Fruit fly (Drosophila melanogaster) whole organism, embryonic: Measurements from ENCODE around the gene mats.

Source experiments
- Abd-B ChIP-seq: fragments of 200-800 bp; sonication (Bioruptor generic); optimal IDR thresholded peaks from 2 replicates; lab custom pipeline; 2018; ENCODE audit warnings: missing biosample characterization, mild to moderate bottlenecking, missing genetic modification characterization, moderate library complexity
- B-H1 ChIP-seq: fragments of 200-800 bp; sonication (Bioruptor generic); IDR thresholded peaks from 3 replicates; pipeline ENCODE4 v1.3.6; 2022; ENCODE audit warnings: missing biosample characterization, missing genetic modification characterization
- CG1024 ChIP-seq: fragments of 200-800 bp; sonication (Bioruptor generic); IDR thresholded peaks from 2 replicates; pipeline ENCODE4 v1.3.6; 2022; ENCODE audit warnings: missing biosample characterization, missing genetic modification characterization
- CG10267 ChIP-seq: fragments of 200-800 bp; sonication (Bioruptor generic); optimal IDR thresholded peaks from 2 replicates; lab custom pipeline; 2018; ENCODE audit warnings: missing biosample characterization, mild to moderate bottlenecking, missing genetic modification characterization, moderate library complexity
- CG10979 ChIP-seq: fragments of 200-800 bp; sonication (Bioruptor generic); optimal IDR thresholded peaks from 2 replicates; lab custom pipeline; 2018; ENCODE audit warnings: missing biosample characterization, mild to moderate bottlenecking, missing genetic modification characterization, moderate library complexity
- CG12391 ChIP-seq: fragments of 200-800 bp; sonication (Bioruptor generic); optimal IDR thresholded peaks from 3 replicates; lab custom pipeline; 2018; ENCODE audit warnings: missing biosample characterization, mild to moderate bottlenecking, missing genetic modification characterization, moderate library complexity
- CG14667 ChIP-seq: fragments of 200-800 bp; sonication (Bioruptor generic); IDR thresholded peaks from 2 replicates; pipeline ENCODE4 v1.3.6; 2022; ENCODE audit warnings: missing biosample characterization, missing genetic modification characterization
- CG15514 ChIP-seq: fragments of 200-800 bp; sonication (Bioruptor generic); optimal IDR thresholded peaks from 3 replicates; lab custom pipeline; 2017; ENCODE audit warnings: missing biosample characterization, missing genetic modification characterization, mild to moderate bottlenecking, moderate library complexity, missing genetic modification reagents
- CG15696 ChIP-seq: fragments of 200-800 bp; sonication (Bioruptor generic); optimal IDR thresholded peaks from 2 replicates; lab custom pipeline; 2019; ENCODE audit warnings: missing biosample characterization, mild to moderate bottlenecking, missing genetic modification characterization, moderate library complexity
- CG1647 ChIP-seq: fragments of 200-800 bp; sonication (Bioruptor generic); optimal IDR thresholded peaks from 3 replicates; lab custom pipeline; 2016; ENCODE audit warnings: missing biosample characterization, missing genetic modification characterization
- CG17359 ChIP-seq: fragments of 200-800 bp; sonication (Bioruptor generic); optimal IDR thresholded peaks from 3 replicates; lab custom pipeline; 2018; ENCODE audit warnings: missing biosample characterization, mild to moderate bottlenecking, missing genetic modification characterization, moderate library complexity
- CG18619 ChIP-seq: fragments of 200-800 bp; sonication (Bioruptor generic); optimal IDR thresholded peaks from 3 replicates; lab custom pipeline; 2017; ENCODE audit warnings: missing biosample characterization, mild to moderate bottlenecking, missing genetic modification characterization
- CG2129 ChIP-seq: fragments of 200-800 bp; sonication (Bioruptor generic); IDR thresholded peaks from 2 replicates; pipeline ENCODE4 v1.3.6; 2022; ENCODE audit warnings: missing biosample characterization, missing genetic modification characterization; ENCODE audit not compliant: partially characterized antibody
- CG2889 ChIP-seq: fragments of 200-800 bp; sonication (Bioruptor generic); IDR thresholded peaks from 3 replicates; pipeline ENCODE4 v1.3.6; 2022; ENCODE audit warnings: missing biosample characterization, missing genetic modification characterization
- CG30403 ChIP-seq: fragments of 200-800 bp; sonication (Bioruptor generic); optimal IDR thresholded peaks from 3 replicates; lab custom pipeline; 2016; ENCODE audit warnings: missing biosample characterization, missing genetic modification characterization
- CG3281 ChIP-seq: fragments of 200-800 bp; sonication (Bioruptor generic); optimal IDR thresholded peaks from 3 replicates; lab custom pipeline; 2017; ENCODE audit warnings: missing biosample characterization, mild to moderate bottlenecking, missing genetic modification characterization
- CG4360 ChIP-seq: fragments of 200-800 bp; sonication (Bioruptor generic); IDR thresholded peaks from 2 replicates; pipeline ENCODE4 v1.3.6; 2022; ENCODE audit warnings: missing biosample characterization, missing genetic modification characterization
- CG6689 ChIP-seq: fragments of 200-800 bp; sonication (Bioruptor generic); IDR thresholded peaks from 2 replicates; pipeline ENCODE4 v1.3.6; 2022; ENCODE audit warnings: missing biosample characterization, missing genetic modification characterization
- CG6765 ChIP-seq: fragments of 200-800 bp; sonication (Bioruptor generic); optimal IDR thresholded peaks from 3 replicates; lab custom pipeline; 2017; ENCODE audit warnings: missing biosample characterization, mild to moderate bottlenecking, missing genetic modification characterization
- CG7372 ChIP-seq: fragments of 200-800 bp; sonication (Bioruptor generic); IDR thresholded peaks from 2 replicates; pipeline ENCODE4 v1.3.6; 2022; ENCODE audit warnings: missing biosample characterization, missing genetic modification characterization
- CG8924 ChIP-seq: fragments of 200-800 bp; optimal IDR thresholded peaks from 3 replicates; lab custom pipeline; 2019; ENCODE audit warnings: missing biosample characterization, mild to moderate bottlenecking, missing genetic modification characterization, moderate library complexity
- CG9797 ChIP-seq: fragments of 200-800 bp; sonication (Bioruptor generic); optimal IDR thresholded peaks from 3 replicates; lab custom pipeline; 2018; ENCODE audit warnings: missing biosample characterization, mild to moderate bottlenecking, missing genetic modification characterization
- CG9817 ChIP-seq: fragments of 200-800 bp; sonication (Bioruptor generic); optimal IDR thresholded peaks from 2 replicates; lab custom pipeline; 2018; ENCODE audit warnings: missing biosample characterization, mild to moderate bottlenecking, missing genetic modification characterization, moderate library complexity
- CG9932 ChIP-seq: fragments of 200-800 bp; sonication (Bioruptor generic); IDR thresholded peaks from 2 replicates; pipeline ENCODE4 v1.3.6; 2022; ENCODE audit warnings: missing biosample characterization, missing genetic modification characterization
- D ChIP-seq, 2 experiments: fragments of 200-800 bp in 1 of 2; fragments of >200 bp in 1 of 2; sonication (Bioruptor generic) in 1 of 2; optimal IDR thresholded peaks; 2 replicates in 1 of 2; 3 replicates in 1 of 2; lab custom pipeline; 2017; ENCODE audit warnings: mild to moderate bottlenecking in 1 of 2, missing biosample characterization in 1 of 2, missing genetic modification characterization in 1 of 2, missing genetic modification reagents in 1 of 2
- Deaf1 ChIP-seq: fragments of 200-800 bp; optimal IDR thresholded peaks from 3 replicates; lab custom pipeline; 2019; ENCODE audit warnings: missing biosample characterization, mild to moderate bottlenecking, missing genetic modification characterization, moderate library complexity
- H15 ChIP-seq: fragments of 200-800 bp; sonication (Bioruptor generic); IDR thresholded peaks from 3 replicates; pipeline ENCODE4 v1.3.6; 2022; ENCODE audit warnings: missing biosample characterization, missing genetic modification characterization
- Kr ChIP-seq: fragments of 200-800 bp; sonication (Bioruptor generic); optimal IDR thresholded peaks from 2 replicates; lab custom pipeline; 2017; ENCODE audit warnings: missing biosample characterization, mild to moderate bottlenecking, missing genetic modification characterization
- Mad ChIP-seq: fragments of 200-800 bp; sonication (Bioruptor generic); optimal IDR thresholded peaks from 2 replicates; lab custom pipeline; 2016; ENCODE audit warnings: missing biosample characterization, missing genetic modification characterization
- Med ChIP-seq: fragments of 200-800 bp; sonication (Bioruptor generic); peaks from one replicate; lab custom pipeline; 2016; ENCODE audit warnings: missing biosample characterization, missing genetic modification characterization, mild to moderate bottlenecking, inconsistent platforms, moderate library complexity
- NFAT ChIP-seq: fragments of 200-800 bp; sonication (Bioruptor generic); IDR thresholded peaks from 2 replicates; pipeline ENCODE4 v1.3.6; 2022; ENCODE audit warnings: missing biosample characterization, missing genetic modification characterization
- Optix ChIP-seq: fragments of 200-800 bp; sonication (Bioruptor generic); IDR thresholded peaks from 3 replicates; pipeline ENCODE4 v1.3.6; 2022; ENCODE audit warnings: missing biosample characterization, missing genetic modification characterization
- Six4 ChIP-seq: fragments of 200-800 bp; sonication (Bioruptor generic); optimal IDR thresholded peaks from 2 replicates; lab custom pipeline; 2016; ENCODE audit warnings: missing biosample characterization, missing genetic modification characterization
- Xbp1 ChIP-seq: fragments of 200-800 bp; sonication (Bioruptor generic); optimal IDR thresholded peaks from 3 replicates; lab custom pipeline; 2016; ENCODE audit warnings: missing biosample characterization, mild to moderate bottlenecking, missing genetic modification characterization
- Xrp1 ChIP-seq: fragments of 200-800 bp; sonication (Bioruptor generic); IDR thresholded peaks from 2 replicates; pipeline ENCODE4 v1.3.6; 2022; ENCODE audit warnings: missing biosample characterization, missing genetic modification characterization
- aop ChIP-seq: fragments of 200-800 bp; sonication (Bioruptor generic); IDR thresholded peaks from 2 replicates; pipeline ENCODE4 v1.3.6; 2022; ENCODE audit warnings: missing biosample characterization, missing genetic modification characterization
- ap ChIP-seq: fragments of 200-800 bp; sonication (Bioruptor generic); IDR thresholded peaks from 2 replicates; pipeline ENCODE4 v1.3.6; 2022; ENCODE audit warnings: missing biosample characterization, missing genetic modification characterization
- az2 ChIP-seq: fragments of 200-800 bp; sonication (Bioruptor generic); optimal IDR thresholded peaks from 3 replicates; lab custom pipeline; 2016; ENCODE audit warnings: missing biosample characterization, missing genetic modification characterization
- croc ChIP-seq: fragments of 200-800 bp; sonication (Bioruptor generic); conservative IDR thresholded peaks from 3 replicates; pipeline ENCODE4 v1.3.6; 2022; ENCODE audit warnings: missing biosample characterization, missing genetic modification characterization
- fd3F ChIP-seq: fragments of 200-800 bp; sonication (Bioruptor generic); optimal IDR thresholded peaks from 2 replicates; lab custom pipeline; 2018; ENCODE audit warnings: missing biosample characterization, mild to moderate bottlenecking, missing genetic modification characterization, moderate library complexity
- fd64A ChIP-seq: fragments of 200-800 bp; sonication (Bioruptor generic); optimal IDR thresholded peaks from 3 replicates; lab custom pipeline; 2018; ENCODE audit warnings: missing biosample characterization, mild to moderate bottlenecking, missing genetic modification characterization
- gsb ChIP-seq: fragments of 200-800 bp; sonication (Bioruptor generic); IDR thresholded peaks from 2 replicates; pipeline ENCODE4 v1.3.6; 2022; ENCODE audit warnings: missing biosample characterization, missing genetic modification characterization
- lilli ChIP-seq: fragments of 200-800 bp; sonication (Bioruptor generic); optimal IDR thresholded peaks from 3 replicates; lab custom pipeline; 2016; ENCODE audit warnings: missing biosample characterization, missing genetic modification characterization
- maf-S ChIP-seq: fragments of 200-800 bp; sonication (Bioruptor generic); optimal IDR thresholded peaks from 2 replicates; lab custom pipeline; 2016; ENCODE audit warnings: missing biosample characterization, missing genetic modification characterization
- pan ChIP-seq, 4 experiments: fragments of >200 bp in 3 of 4; fragments of 200-800 bp in 1 of 4; sonication (Bioruptor generic) in 1 of 4; optimal IDR thresholded peaks in 3 of 4; IDR thresholded peaks in 1 of 4; 2 replicates each; pipeline versions ENCODE4 v1.3.6 to Lab custom; 2017 to 2022; ENCODE audit warnings: missing biosample characterization in 2 of 4, missing genetic modification characterization in 2 of 4, mixed read lengths in 1 of 4
- pfk ChIP-seq: fragments of 200-800 bp; sonication (Bioruptor generic); optimal IDR thresholded peaks from 2 replicates; lab custom pipeline; 2018; ENCODE audit warnings: missing biosample characterization, mild to moderate bottlenecking, missing genetic modification characterization, moderate library complexity
- sima ChIP-seq: fragments of 200-800 bp; sonication (Bioruptor generic); optimal IDR thresholded peaks from 2 replicates; lab custom pipeline; 2016; ENCODE audit warnings: missing biosample characterization, missing genetic modification characterization
- slbo ChIP-seq: fragments of 200-800 bp; sonication (Bioruptor generic); IDR thresholded peaks from 2 replicates; pipeline ENCODE4 v1.3.6; 2022; ENCODE audit warnings: missing biosample characterization, missing genetic modification characterization
- trem ChIP-seq: fragments of 200-800 bp; optimal IDR thresholded peaks from 3 replicates; lab custom pipeline; 2019; ENCODE audit warnings: missing biosample characterization, mild to moderate bottlenecking, missing genetic modification characterization, moderate library complexity
- wor ChIP-seq: fragments of 200-800 bp; sonication (Bioruptor generic); IDR thresholded peaks from 2 replicates; pipeline ENCODE4 v1.3.6; 2022; ENCODE audit warnings: missing biosample characterization, missing genetic modification characterization

Gene mats

dm6 chr3R:22400246-22400645, 20.7 kb upstream of the mats start (continued):
- TF ChIP-seq lilli (GFP tag; lab: Kevin White, UChicago), result peak; percentile 39
- TF ChIP-seq NFAT (GFP tag; lab: Robert Waterston, UW), result peak; percentile 60
- TF ChIP-seq CG30403, result peak; percentile 3
- peak; percentile 43 for TF ChIP-seq CG6689
- TF ChIP-seq Med (GFP tag; lab: Kevin White, UChicago), result peak; percentile 52
- TF ChIP-seq CG14667 (GFP tag; lab: Robert Waterston, UW), result 0 out of 2 replicates have a peak, but pooled peaks have one; percentile 15
- TF ChIP-seq maf-S (GFP tag; lab: Kevin White, UChicago), result no peak
- TF ChIP-seq B-H1 (GFP tag; lab: Robert Waterston, UW), result no peak
- 0 out of 3 replicates have a peak, but pooled peaks have one; percentile 8 for TF ChIP-seq CG2889 (GFP tag; lab: Robert Waterston, UW)
- TF ChIP-seq CG4360 (GFP tag; lab: Robert Waterston, UW), result no peak
- no peak for TF ChIP-seq CG9797
- TF ChIP-seq Abd-B (GFP tag; lab: Kevin White, UChicago), result peak; percentile 30
- no peak for TF ChIP-seq pan (optimal IDR thresholded peaks at IDR 0.05; lab: Kevin White, UChicago)
- peak in 1 of 2 experiments; percentile 40 for TF ChIP-seq pan (GFP tag; optimal IDR thresholded peaks at IDR 0.05 in 1 of 2, IDR thresholded peaks at IDR 0.05 in 1 of 2)
- peak; percentile 42 for TF ChIP-seq CG10979 (tag; lab: Kevin White, UChicago)
- TF ChIP-seq pfk (GFP tag; lab: Kevin White, UChicago), result no peak
- no peak for TF ChIP-seq sima (GFP tag; lab: Kevin White, UChicago)
- no peak for TF ChIP-seq az2 (GFP tag; lab: Kevin White, UChicago)
- TF ChIP-seq CG15696 (tag; lab: Kevin White, UChicago), result no peak
- TF ChIP-seq croc (GFP tag; lab: Robert Waterston, UW), result no peak; the same call in 2 of the 3 replicates
- peak; percentile 11 for TF ChIP-seq Xbp1 (GFP tag; lab: Kevin White, UChicago)
- no peak for TF ChIP-seq fd64A (GFP tag; lab: Kevin White, UChicago)
- peak; percentile 73 for TF ChIP-seq slbo (GFP tag; lab: Robert Waterston, UW)
- peak; percentile 19 for TF ChIP-seq CG8924
- no peak for TF ChIP-seq CG3281 (GFP tag; lab: Kevin White, UChicago)
- TF ChIP-seq D (optimal IDR thresholded peaks at IDR 0.05; lab: Kevin White, UChicago), result no peak
- TF ChIP-seq D (GFP tag; optimal IDR thresholded peaks at IDR 0.05; lab: Kevin White, UChicago), result peak; percentile 17
- no peak for TF ChIP-seq aop (GFP tag; lab: Robert Waterston, UW)
- peak; percentile 29 for TF ChIP-seq CG10267 (tag; lab: Kevin White, UChicago)
- peak; percentile 28 for TF ChIP-seq fd3F (GFP tag; lab: Kevin White, UChicago)
- TF ChIP-seq CG15514 (GFP tag; lab: Kevin White, UChicago), result peak; percentile 18
- TF ChIP-seq gsb (GFP tag; lab: Robert Waterston, UW), result 0 out of 2 replicates have a peak, but pooled peaks have one; percentile 26
- peak; percentile 68 for TF ChIP-seq CG9932 (GFP tag; lab: Robert Waterston, UW)
- no peak for TF ChIP-seq Six4 (GFP tag; lab: Kevin White, UChicago)
- peak; percentile 5 for TF ChIP-seq CG12391 (tag; lab: Kevin White, UChicago)
- no peak for TF ChIP-seq wor
- TF ChIP-seq Deaf1 (tag; lab: Kevin White, UChicago), result no peak
- no peak for TF ChIP-seq Optix (GFP tag; lab: Robert Waterston, UW)
- peak; percentile 54; the same call in 1 of the 2 replicates for TF ChIP-seq Xrp1 (GFP tag; lab: Robert Waterston, UW)
- TF ChIP-seq CG2129 (GFP tag; lab: Robert Waterston, UW), result no peak
- TF ChIP-seq Kr (GFP tag; lab: Kevin White, UChicago), result no peak
- peak; percentile 14; the same call in 1 of the 3 replicates for TF ChIP-seq H15 (GFP tag; lab: Robert Waterston, UW)
- no peak for TF ChIP-seq CG17359 (tag; lab: Kevin White, UChicago)
- TF ChIP-seq CG1647 (GFP tag; lab: Kevin White, UChicago), result no peak
- no peak for TF ChIP-seq CG18619
- no peak for TF ChIP-seq CG9817 (tag; lab: Kevin White, UChicago)
- TF ChIP-seq CG6765 (GFP tag; lab: Kevin White, UChicago), result no peak
- peak; percentile 15 for TF ChIP-seq trem (tag; lab: Kevin White, UChicago)
- no peak for TF ChIP-seq Mad (GFP tag; lab: Kevin White, UChicago)
- TF ChIP-seq CG1024, result no peak
- TF ChIP-seq CG7372 (GFP tag; lab: Robert Waterston, UW), result 0 out of 2 replicates have a peak, but pooled peaks have one; percentile 15
- TF ChIP-seq ap, result no peak
